Worm (Caenorhabditis elegans) whole organism, L1 larva: ENCODE results near the gene math-26.

Experiments
- C04F5.9 ChIP-seq: sonication (generic microtip); optimal IDR thresholded peaks from 2 replicates; lab custom pipeline; 2016; ENCODE audit warnings: missing genetic modification characterization, missing compliant biosample characterization
- Y116A8C.19 ChIP-seq: sonication (generic microtip); optimal IDR thresholded peaks from 2 replicates; lab custom pipeline; 2016; ENCODE audit warnings: missing compliant biosample characterization, missing genetic modification characterization, borderline replicate concordance
- aha-1 ChIP-seq: fragments of 150-350 bp; optimal IDR thresholded peaks from 2 replicates; lab custom pipeline; 2014; ENCODE audit warnings: missing biosample characterization, missing genetic modification characterization
- alr-1 ChIP-seq: fragments of 200-800 bp; sonication (Bioruptor generic); optimal IDR thresholded peaks from 2 replicates; lab custom pipeline; 2018; ENCODE audit warnings: borderline replicate concordance, mild to moderate bottlenecking, missing genetic modification characterization, missing compliant biosample characterization
- aly-2 ChIP-seq: fragments of 150-350 bp; optimal IDR thresholded peaks from 2 replicates; lab custom pipeline; 2014; ENCODE audit warnings: missing biosample characterization, missing genetic modification characterization
- ceh-63 ChIP-seq: fragments of 200-800 bp; sonication (Bioruptor generic); optimal IDR thresholded peaks from 2 replicates; lab custom pipeline; 2018; ENCODE audit warnings: mild to moderate bottlenecking, missing genetic modification characterization, missing compliant biosample characterization
- ceh-88 ChIP-seq: fragments of 200-800 bp; sonication (Bioruptor generic); IDR thresholded peaks from 2 replicates; pipeline ENCODE4 v1.3.6; 2022; ENCODE audit warnings: missing genetic modification characterization, missing compliant biosample characterization
- ceh-90 ChIP-seq: sonication (generic microtip); optimal IDR thresholded peaks from 2 replicates; lab custom pipeline; 2016; ENCODE audit warnings: missing genetic modification characterization, missing compliant biosample characterization
- dpl-1 ChIP-seq, 3 experiments: fragments of 150-350 bp in 2 of 3; sonication (generic microtip) in 1 of 3; optimal IDR thresholded peaks; 2 replicates each; lab custom pipeline; 2014 to 2017; ENCODE audit warnings: missing biosample characterization in 3 of 3, missing genetic modification characterization in 3 of 3, missing genetic modification reagents in 3 of 3
- egl-13 ChIP-seq: sonication (generic microtip); optimal IDR thresholded peaks from 2 replicates; lab custom pipeline; 2016; ENCODE audit warnings: missing genotype, missing genetic modification reagents, missing genetic modification characterization, missing compliant biosample characterization
- elt-2 ChIP-seq: sonication (generic microtip); optimal IDR thresholded peaks from 2 replicates; lab custom pipeline; 2016; ENCODE audit warnings: missing genetic modification characterization, mild to moderate bottlenecking, inconsistent platforms, missing compliant biosample characterization, missing genetic modification reagents
- ets-5 ChIP-seq: fragments of 200-800 bp; sonication (Bioruptor generic); IDR thresholded peaks from 2 replicates; pipeline ENCODE4 v1.3.6; 2022; ENCODE audit warnings: missing genetic modification characterization, missing compliant biosample characterization
- fkh-10 ChIP-seq: sonication (generic microtip); optimal IDR thresholded peaks from 2 replicates; lab custom pipeline; 2017; ENCODE audit warnings: missing biosample characterization, missing genetic modification reagents, missing genetic modification characterization
- grh-1 ChIP-seq: fragments of 200-800 bp; sonication (Bioruptor generic); IDR thresholded peaks from 2 replicates; pipeline ENCODE4 v1.3.6; 2022; ENCODE audit warnings: missing genetic modification reagents, missing genetic modification characterization, missing compliant biosample characterization
- irx-1 ChIP-seq: sonication (generic microtip); optimal IDR thresholded peaks from 2 replicates; lab custom pipeline; 2016; ENCODE audit warnings: missing genetic modification characterization, missing compliant biosample characterization
- jun-1 ChIP-seq: fragments of 150-350 bp; optimal IDR thresholded peaks from 2 replicates; lab custom pipeline; 2014; ENCODE audit warnings: missing biosample characterization, missing genetic modification reagents, missing genetic modification characterization
- lin-35 ChIP-seq, 2 experiments: fragments of 150-350 bp; optimal IDR thresholded peaks; 2 replicates each; lab custom pipeline; 2014; ENCODE audit warnings: missing biosample characterization in 2 of 2, missing genetic modification characterization in 2 of 2, missing genetic modification reagents in 2 of 2
- lin-39 ChIP-seq: fragments of 150-350 bp; optimal IDR thresholded peaks from 2 replicates; lab custom pipeline; 2014; ENCODE audit warnings: missing biosample characterization, missing genetic modification reagents, missing genetic modification characterization
- lsy-2 ChIP-seq, 2 experiments: fragments of 150-350 bp; optimal IDR thresholded peaks; 2 replicates each; lab custom pipeline; 2014; ENCODE audit warnings: missing biosample characterization in 2 of 2, missing genetic modification characterization in 2 of 2
- mab-9 ChIP-seq: fragments of 200-800 bp; sonication (Bioruptor generic); IDR thresholded peaks from 2 replicates; pipeline ENCODE4 v1.3.6; 2022; ENCODE audit warnings: missing genetic modification reagents, missing genetic modification characterization, missing compliant biosample characterization
- mdl-1 ChIP-seq, 2 experiments: fragments of 150-350 bp; optimal IDR thresholded peaks; 2 replicates each; lab custom pipeline; 2014 to 2017; ENCODE audit warnings: missing biosample characterization in 2 of 2, missing genetic modification characterization in 2 of 2, inconsistent platforms in 1 of 2
- mep-1 ChIP-seq: fragments of 150-350 bp; optimal IDR thresholded peaks from 2 replicates; lab custom pipeline; 2014; ENCODE audit warnings: missing biosample characterization, missing genetic modification characterization
- nhr-19 ChIP-seq: fragments of 200-800 bp; sonication (Bioruptor generic); conservative IDR thresholded peaks from 2 replicates; pipeline ENCODE4 v1.3.6; 2022; ENCODE audit warnings: missing genetic modification characterization, missing compliant biosample characterization
- nhr-20 ChIP-seq: sonication (generic microtip); optimal IDR thresholded peaks from 2 replicates; lab custom pipeline; 2016; ENCODE audit warnings: mild to moderate bottlenecking, missing genetic modification characterization, missing compliant biosample characterization
- nhr-237 ChIP-seq: fragments of 150-350 bp; optimal IDR thresholded peaks from 2 replicates; lab custom pipeline; 2014; ENCODE audit warnings: missing biosample characterization, missing genetic modification characterization
- nhr-47 ChIP-seq: sonication (generic microtip); optimal IDR thresholded peaks from 2 replicates; lab custom pipeline; 2016; ENCODE audit warnings: mild to moderate bottlenecking, missing genetic modification characterization, moderate library complexity, missing compliant biosample characterization
- nhr-71 ChIP-seq: sonication (generic microtip); optimal IDR thresholded peaks from 2 replicates; lab custom pipeline; 2016; ENCODE audit warnings: mild to moderate bottlenecking, missing genetic modification characterization, moderate library complexity, missing compliant biosample characterization
- nhr-77 ChIP-seq: fragments of 150-350 bp; optimal IDR thresholded peaks from 2 replicates; lab custom pipeline; 2014; ENCODE audit warnings: missing biosample characterization, missing genetic modification characterization
- nhr-84 ChIP-seq: sonication (generic microtip); optimal IDR thresholded peaks from 2 replicates; lab custom pipeline; 2017; ENCODE audit warnings: missing biosample characterization, missing genetic modification characterization
- nhr-90 ChIP-seq: sonication (generic microtip); optimal IDR thresholded peaks from 2 replicates; lab custom pipeline; 2016; ENCODE audit warnings: mild to moderate bottlenecking, missing genetic modification characterization, missing compliant biosample characterization; ENCODE audit not compliant: poor library complexity
- pag-3 ChIP-seq: sonication (generic microtip); optimal IDR thresholded peaks from 2 replicates; lab custom pipeline; 2017; ENCODE audit warnings: missing genetic modification characterization, mild to moderate bottlenecking, missing compliant biosample characterization, antibody characterized with exemption, borderline replicate concordance; ENCODE audit not compliant: insufficient read depth
- snu-23 ChIP-seq: sonication (generic microtip); optimal IDR thresholded peaks from 2 replicates; lab custom pipeline; 2016; ENCODE audit warnings: missing genetic modification characterization, missing compliant biosample characterization
- sup-37 ChIP-seq: fragments of 200-800 bp; sonication (Bioruptor generic); optimal IDR thresholded peaks from 2 replicates; lab custom pipeline; 2018; ENCODE audit warnings: mild to moderate bottlenecking, missing genetic modification characterization, missing compliant biosample characterization
- swsn-7 ChIP-seq: sonication (generic microtip); optimal IDR thresholded peaks from 2 replicates; lab custom pipeline; 2016; ENCODE audit warnings: missing genetic modification characterization, missing compliant biosample characterization
- tlp-1 ChIP-seq: fragments of 150-350 bp; optimal IDR thresholded peaks from 2 replicates; lab custom pipeline; 2014; ENCODE audit warnings: missing biosample characterization, missing genetic modification characterization
- unc-130 ChIP-seq: fragments of 150-350 bp; optimal IDR thresholded peaks from 2 replicates; lab custom pipeline; 2017; ENCODE audit warnings: missing biosample characterization, missing genetic modification characterization, inconsistent platforms
- unc-86 ChIP-seq: sonication (generic microtip); optimal IDR thresholded peaks from 2 replicates; lab custom pipeline; 2016; ENCODE audit warnings: missing genetic modification characterization, missing compliant biosample characterization
- unc-98 ChIP-seq: fragments of 200-800 bp; sonication (Bioruptor generic); IDR thresholded peaks from 2 replicates; pipeline ENCODE4 v1.3.6; 2022; ENCODE audit warnings: missing genetic modification characterization, missing compliant biosample characterization
- vab-15 ChIP-seq: sonication (generic microtip); optimal IDR thresholded peaks from 2 replicates; lab custom pipeline; 2017; ENCODE audit warnings: missing genotype, mild to moderate bottlenecking, missing genetic modification characterization, missing compliant biosample characterization
- xbp-1 ChIP-seq: sonication (generic microtip); optimal IDR thresholded peaks from 2 replicates; lab custom pipeline; 2016; ENCODE audit warnings: missing genetic modification characterization, missing compliant biosample characterization
- zip-4 ChIP-seq: fragments of 200-800 bp; sonication (Bioruptor generic); optimal IDR thresholded peaks from 2 replicates; lab custom pipeline; 2018; ENCODE audit warnings: mild to moderate bottlenecking, missing genetic modification characterization, moderate library complexity, missing compliant biosample characterization
- ztf-11 ChIP-seq, 2 experiments: sonication (generic microtip); optimal IDR thresholded peaks; 2 replicates each; lab custom pipeline; 2016 to 2017; ENCODE audit warnings: missing genetic modification characterization in 2 of 2, missing biosample characterization in 1 of 2, missing compliant biosample characterization in 1 of 2
- ztf-4 ChIP-seq: fragments of 150-350 bp; optimal IDR thresholded peaks from 2 replicates; lab custom pipeline; 2014; ENCODE audit warnings: missing biosample characterization, missing genetic modification characterization

math-26 gene

ce11 chrII:1756072-1756471 lies 15.4 kb upstream of the math-26 start, which contains the start of gene F36H5.17:
Gene F36H5.17, minus strand, starts transcription at chrII:1756172.
- TF ChIP-seq pag-3 (tag; lab: Kevin White, UChicago): no peak
- TF ChIP-seq ets-5 (GFP tag; lab: Robert Waterston, UW): no peak
- no peak for TF ChIP-seq swsn-7 (tag; lab: Kevin White, UChicago)
- no peak for TF ChIP-seq Y116A8C.19 (tag; lab: Kevin White, UChicago)
- no peak for TF ChIP-seq unc-98 (GFP tag; lab: Robert Waterston, UW)
- no peak for TF ChIP-seq lin-39 (tag; lab: Kevin White, UChicago)
- no peak for TF ChIP-seq jun-1
- no peak for TF ChIP-seq zip-4 (GFP tag; lab: Kevin White, UChicago)
- no peak for TF ChIP-seq ztf-11 (tag; optimal IDR thresholded peaks at IDR 0.05; lab: Kevin White, UChicago)
- no peak for TF ChIP-seq tlp-1
- no peak for TF ChIP-seq egl-13 (tag; lab: Kevin White, UChicago)
- no peak for TF ChIP-seq mdl-1 (tag; optimal IDR thresholded peaks at IDR 0.05; lab: Kevin White, UChicago)
- no peak for TF ChIP-seq vab-15 (tag; lab: Kevin White, UChicago)
- no peak for TF ChIP-seq aly-2 (tag; lab: Kevin White, UChicago)
- no peak for TF ChIP-seq grh-1 (GFP tag; lab: Robert Waterston, UW)
- no peak for TF ChIP-seq mep-1 (tag; lab: Kevin White, UChicago)
- no peak for TF ChIP-seq unc-86 (tag; lab: Kevin White, UChicago)
- TF ChIP-seq nhr-20 (tag; lab: Kevin White, UChicago): no peak
- no peak for TF ChIP-seq nhr-90 (tag; lab: Kevin White, UChicago)
- TF ChIP-seq, all 84 proteins: peak for 0

DNA sequence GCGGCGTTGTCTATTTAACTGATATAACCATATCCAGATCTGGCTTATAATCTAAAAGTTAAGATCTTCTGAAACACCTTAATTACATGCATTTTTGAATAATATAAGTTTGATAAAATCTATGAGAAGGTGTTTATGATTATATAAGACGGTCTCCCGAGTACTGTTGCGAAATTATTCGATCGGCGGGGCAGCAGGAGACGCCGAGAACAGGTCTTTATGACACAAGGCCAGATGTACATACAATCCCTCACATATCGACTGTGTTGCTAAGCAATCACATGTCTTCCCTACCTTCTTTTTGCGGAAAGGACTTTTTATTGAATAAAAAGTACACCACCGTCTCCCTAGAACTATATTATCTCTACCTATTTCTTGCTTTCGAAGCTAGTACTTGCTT lies 14.9 kb upstream of the math-26 start, which contains the start of gene fbxb-53:
TSS of gene fbxb-53 (plus strand) at position 301 of the 400 bp plus-strand sequence.
- TF ChIP-seq lsy-2 (tag; optimal IDR thresholded peaks at IDR 0.05; lab: Kevin White, UChicago) (no peak), unc-86 (tag; lab: Kevin White, UChicago) (no peak), nhr-237 (tag; lab: Kevin White, UChicago) (no peak), irx-1 (no peak), xbp-1 (tag; lab: Kevin White, UChicago) (no peak), nhr-71 (tag; lab: Kevin White, UChicago) (no peak), nhr-77 (tag; lab: Kevin White, UChicago) (no peak), nhr-47 (no peak), unc-130 (no peak), vab-15 (tag; lab: Kevin White, UChicago) (no peak), nhr-19 (GFP tag; lab: Robert Waterston, UW) (no peak)

ce11 chrII:1757033-1757432 lies 14.4 kb upstream of the math-26 start, which contains the start of gene F36H5.10:
Gene F36H5.10, plus strand, starts transcription at chrII:1757333.
- no peak for TF ChIP-seq ceh-90 (tag; lab: Kevin White, UChicago)
- TF ChIP-seq aly-2 (tag; lab: Kevin White, UChicago): no peak
- no peak for TF ChIP-seq mep-1 (tag; lab: Kevin White, UChicago)
- TF ChIP-seq ceh-88 (GFP tag; lab: Robert Waterston, UW): no peak

DNA sequence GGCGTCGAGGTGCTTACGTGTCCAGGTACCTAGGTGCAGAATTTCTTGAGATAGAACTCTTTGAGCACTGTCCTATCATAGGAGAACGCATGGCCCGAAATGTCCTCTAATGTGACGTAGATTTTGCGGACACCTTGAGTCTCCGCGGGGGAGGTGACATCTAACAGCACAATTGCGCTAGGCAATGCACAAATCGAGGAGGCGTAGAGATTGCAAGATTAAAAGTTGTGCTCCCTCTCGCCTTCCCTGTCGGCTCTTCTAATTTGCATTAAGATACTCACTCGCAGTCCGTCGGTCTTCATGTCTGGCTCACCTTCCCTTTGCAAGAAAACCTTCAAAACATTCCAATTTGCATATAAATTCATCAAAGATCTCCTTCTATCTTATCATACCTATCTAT lies 11.8 kb upstream of the math-26 start, which contains the start of gene F36H5.18:
TSS of gene F36H5.18 (plus strand) at position 301 of the 400 bp plus-strand sequence.
- TF ChIP-seq alr-1 (no peak), vab-15 (tag; lab: Kevin White, UChicago) (no peak), C04F5.9 (tag; lab: Kevin White, UChicago) (no peak), ceh-90 (tag; lab: Kevin White, UChicago) (no peak), sup-37 (GFP tag; lab: Kevin White, UChicago) (no peak), lin-35 (GFP tag; optimal IDR thresholded peaks at IDR 0.05; lab: Kevin White, UChicago) (no peak), elt-2 (tag; lab: Kevin White, UChicago) (no peak), mab-9 (GFP tag; lab: Robert Waterston, UW) (no peak), ztf-4 (no peak), fkh-10 (no peak), nhr-84 (no peak), nhr-20 (tag; lab: Kevin White, UChicago) (no peak), ceh-63 (GFP tag; lab: Kevin White, UChicago) (no peak), snu-23 (GFP tag; lab: Kevin White, UChicago) (no peak), aha-1 (tag; lab: Kevin White, UChicago) (no peak), aly-2 (tag; lab: Kevin White, UChicago) (no peak), dpl-1 (GFP tag; optimal IDR thresholded peaks at IDR 0.05; lab: Kevin White, UChicago) (no peak)
